Worm (Caenorhabditis elegans): ENCODE data around the gene B0496.11.

B0496.11 gene

DNA sequence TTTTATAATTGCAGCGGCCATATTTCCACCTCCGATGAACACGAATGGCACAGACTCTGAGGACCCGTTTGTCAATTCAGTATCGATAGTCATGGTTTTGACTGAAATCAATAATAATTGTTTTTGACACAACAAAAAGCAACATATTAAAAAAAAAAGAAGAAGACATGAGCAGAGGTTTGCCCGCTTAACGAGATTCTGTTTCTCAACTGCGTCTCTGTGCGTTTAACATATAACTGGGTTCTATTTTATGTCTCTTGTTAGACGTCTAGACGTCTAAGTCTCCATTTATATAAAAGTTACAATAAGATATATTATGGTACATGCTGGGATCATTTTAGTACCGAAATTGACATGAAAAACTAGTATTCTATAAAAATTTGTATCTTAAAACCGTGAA is 43.4 kb upstream of the B0496.11 start, which contains the start of gene pycr-4:
TSS of gene pycr-4 (minus strand) at position 101 of the 400 bp plus-strand sequence.
- TF ChIP-seq aha-1 (tag) (no peak), madf-5 (GFP tag; IDR thresholded peaks at IDR 0.05) (no peak), tra-1 (GFP tag; IDR thresholded peaks at IDR 0.05) (no peak), Y105C5A.15 (GFP tag; IDR thresholded peaks at IDR 0.05) (no peak), nhr-42 (GFP tag; IDR thresholded peaks at IDR 0.05) (no peak), hmg-1.1 (GFP tag; IDR thresholded peaks at IDR 0.05) (no peak), madf-9 (GFP tag; conservative IDR thresholded peaks at IDR 0.05) (no peak), fkh-10 (GFP tag; optimal IDR thresholded peaks at IDR 0.05) (no peak), daf-8 (GFP tag; IDR thresholded peaks at IDR 0.05) (no peak)

DNA sequence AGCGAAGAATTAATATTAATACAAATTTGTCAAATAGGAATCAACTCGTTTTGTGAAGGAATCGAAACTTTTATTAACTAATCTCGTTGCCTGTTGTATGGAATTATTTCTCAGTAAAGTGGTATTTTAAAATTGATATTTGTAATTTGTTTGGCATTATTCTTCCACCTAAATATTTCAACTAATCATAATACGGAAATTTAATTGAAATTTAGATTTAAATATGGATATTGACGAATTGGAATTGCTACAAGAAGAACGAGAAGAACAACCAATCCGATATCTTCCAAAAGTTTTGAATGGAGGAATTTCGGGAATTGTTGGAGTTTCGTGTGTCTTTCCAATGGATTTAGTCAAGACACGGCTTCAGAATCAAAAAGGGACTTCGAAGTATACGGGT is 41.1 kb upstream of the B0496.11 start, which contains the start of gene slc-25A18.2:
TSS of gene slc-25A18.2 (plus strand) at position 216 of the 400 bp plus-strand sequence.
- TF ChIP-seq unc-62 (GFP tag; optimal IDR thresholded peaks at IDR 0.05 in 1 of 2) (peak in 1 of 2 experiments; percentile 68), unc-62 (tag; optimal IDR thresholded peaks at IDR 0.05) (no peak), ceh-32 (tag; optimal IDR thresholded peaks at IDR 0.05; ENCODE audit: poor library complexity) (no peak)

- TF ChIP-seq lin-38 (GFP tag; IDR thresholded peaks at IDR 0.05), result no peak
- no peak for TF ChIP-seq cey-2 (tag; optimal IDR thresholded peaks at IDR 0.05; ENCODE audit: borderline replicate concordance, insufficient read depth)
- no peak for TF ChIP-seq rbr-2 (tag; optimal IDR thresholded peaks at IDR 0.05)
- TF ChIP-seq T26A8.4 (GFP tag; IDR thresholded peaks at IDR 0.05), result no peak
- TF ChIP-seq unc-130 (GFP tag; optimal IDR thresholded peaks at IDR 0.05), result peak; percentile 11
Observed at ce11 chrIV:7473159-7473649, 39.4 kb upstream of the B0496.11 start, which contains the start of the genes plk-3 and F55G1.6. plk-3 (minus strand) TSS chrIV:7473209. F55G1.6 (plus strand) TSS chrIV:7473517.

ce11 chrIV:7469782-7470413 is 36.1 kb upstream of the B0496.11 start, which contains the start of gene F55G1.7:
F55G1.7 (minus strand) TSS chrIV:7469832.
- TF ChIP-seq mdl-1 (tag; optimal IDR thresholded peaks at IDR 0.05) (peak in 1 of 2 experiments; percentile 12), hlh-30 (tag; optimal IDR thresholded peaks at IDR 0.05; ENCODE audit: insufficient read depth) (no peak), nhr-28 (tag; optimal IDR thresholded peaks at IDR 0.05) (peak; percentile 12), unc-62 (GFP tag; optimal IDR thresholded peaks at IDR 0.05 in 1 of 2) (peak in 1 of 2 experiments; percentile 85), unc-62 (tag; optimal IDR thresholded peaks at IDR 0.05) (no peak), dmd-6 (GFP tag; IDR thresholded peaks at IDR 0.05) (peak; percentile 40), daf-8 (GFP tag; IDR thresholded peaks at IDR 0.05) (no peak)

DNA sequence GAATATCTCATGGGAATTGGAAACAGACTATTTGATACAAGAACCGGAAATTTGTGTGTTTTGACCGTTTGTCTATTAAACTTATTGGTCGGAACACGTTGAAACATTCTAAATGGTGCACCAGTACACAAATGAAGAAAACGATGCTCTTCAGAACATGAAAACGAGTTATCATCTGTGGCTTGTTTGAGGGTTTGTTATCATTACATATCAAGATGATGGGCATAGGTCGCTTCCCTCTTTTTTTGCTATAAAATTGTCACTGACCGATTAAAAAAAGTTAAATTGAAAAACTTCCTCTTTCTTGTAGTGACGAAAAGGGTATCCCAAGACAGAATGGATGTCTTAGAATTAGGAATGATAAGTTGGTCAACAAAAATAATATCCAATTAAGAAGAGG is 34.9 kb upstream of the B0496.11 start:
- TF ChIP-seq dmd-8 (GFP tag; IDR thresholded peaks at IDR 0.05), result no peak
- no peak for TF ChIP-seq madf-9 (GFP tag; conservative IDR thresholded peaks at IDR 0.05)
- no peak for TF ChIP-seq tag-97 (GFP tag; IDR thresholded peaks at IDR 0.05)
- no peak for TF ChIP-seq fkh-10 (GFP tag; optimal IDR thresholded peaks at IDR 0.05)
- TF ChIP-seq php-3 (GFP tag; IDR thresholded peaks at IDR 0.05), result no peak
- no peak for TF ChIP-seq F10B5.3 (tag; optimal IDR thresholded peaks at IDR 0.05)
- TF ChIP-seq pqm-1 (tag; optimal IDR thresholded peaks at IDR 0.05), result peak; percentile 72
- TF ChIP-seq duxl-1 (tag; optimal IDR thresholded peaks at IDR 0.05; ENCODE audit: poor library complexity), result no peak
- TF ChIP-seq unc-62 (GFP tag; optimal IDR thresholded peaks at IDR 0.05 in 1 of 2), result peak in 1 of 2 experiments; percentile 9
- no peak for TF ChIP-seq unc-62 (tag; optimal IDR thresholded peaks at IDR 0.05)

DNA sequence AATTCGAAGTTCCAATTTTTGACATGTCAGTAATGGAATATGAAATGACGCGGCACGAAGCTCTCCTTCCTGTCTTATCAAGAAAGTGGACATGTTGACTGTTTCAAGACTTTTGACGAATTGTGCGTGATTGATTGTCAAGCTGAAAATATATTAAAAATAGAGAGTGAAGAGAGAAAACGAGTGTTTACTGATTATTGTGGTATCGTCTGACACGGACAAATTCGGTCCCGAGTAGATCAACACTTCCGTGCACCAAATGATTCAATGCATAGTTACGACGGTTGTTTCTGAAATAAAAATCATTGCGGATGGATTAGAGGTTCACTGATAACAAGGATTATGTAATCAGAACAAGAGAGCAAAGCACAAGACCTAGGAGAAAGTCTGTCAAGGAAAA is 33.4 kb upstream of the B0496.11 start:
- TF ChIP-seq pqm-1 (tag; optimal IDR thresholded peaks at IDR 0.05) (peak; percentile 48), Y75B8A.6 (GFP tag; IDR thresholded peaks at IDR 0.05) (no peak), tra-1 (GFP tag; IDR thresholded peaks at IDR 0.05) (0 out of 2 replicates have a peak, but pooled peaks have one; percentile 15)

All from whole organism, L4 larva.